Worm (Caenorhabditis elegans) whole organism, L1 larva: ENCODE results near the gene F09C12.2.
A peak's percentile ranks its signal among the peaks of the same experiment; 100 is the strongest.

Source experiments
- C16A3.4 ChIP-seq: fragments of 150-350 bp; optimal IDR thresholded peaks from 2 replicates; lab custom pipeline; 2014; ENCODE audit warnings: missing biosample characterization, missing genetic modification characterization
- aha-1 ChIP-seq: fragments of 150-350 bp; optimal IDR thresholded peaks from 2 replicates; lab custom pipeline; 2014; ENCODE audit warnings: missing biosample characterization, missing genetic modification characterization
- aly-2 ChIP-seq: fragments of 150-350 bp; optimal IDR thresholded peaks from 2 replicates; lab custom pipeline; 2014; ENCODE audit warnings: missing biosample characterization, missing genetic modification characterization
- ceh-8 ChIP-seq: fragments of 200-800 bp; sonication (Bioruptor generic); optimal IDR thresholded peaks from 2 replicates; lab custom pipeline; 2018; ENCODE audit warnings: mild to moderate bottlenecking, missing genetic modification characterization, moderate library complexity, missing compliant biosample characterization
- ceh-88 ChIP-seq: fragments of 200-800 bp; sonication (Bioruptor generic); IDR thresholded peaks from 2 replicates; pipeline ENCODE4 v1.3.6; 2022; ENCODE audit warnings: missing genetic modification characterization, missing compliant biosample characterization
- ceh-90 ChIP-seq: sonication (generic microtip); optimal IDR thresholded peaks from 2 replicates; lab custom pipeline; 2016; ENCODE audit warnings: missing genetic modification characterization, missing compliant biosample characterization
- dpl-1 ChIP-seq, 3 experiments: fragments of 150-350 bp in 2 of 3; sonication (generic microtip) in 1 of 3; optimal IDR thresholded peaks; 2 replicates each; lab custom pipeline; 2014 to 2017; ENCODE audit warnings: missing biosample characterization in 3 of 3, missing genetic modification characterization in 3 of 3, missing genetic modification reagents in 3 of 3
- dsc-1 ChIP-seq: sonication (generic microtip); optimal IDR thresholded peaks from 2 replicates; lab custom pipeline; 2016; ENCODE audit warnings: mild to moderate bottlenecking, missing genetic modification characterization, missing compliant biosample characterization
- efl-1 ChIP-seq, 4 experiments: fragments of 150-350 bp; optimal IDR thresholded peaks in 3 of 4; peaks in 1 of 4; 1 replicate in 1 of 4; 2 replicates in 3 of 4; lab custom pipeline; 2014; ENCODE audit warnings: missing biosample characterization in 2 of 4, missing genetic modification characterization in 2 of 4, missing genetic modification reagents in 2 of 4
- efl-3 ChIP-seq: fragments of 200-800 bp; sonication (Bioruptor generic); optimal IDR thresholded peaks from 2 replicates; lab custom pipeline; 2018; ENCODE audit warnings: mild to moderate bottlenecking, missing genetic modification characterization, missing compliant biosample characterization
- elt-2 ChIP-seq: sonication (generic microtip); optimal IDR thresholded peaks from 2 replicates; lab custom pipeline; 2016; ENCODE audit warnings: missing genetic modification characterization, mild to moderate bottlenecking, inconsistent platforms, missing compliant biosample characterization, missing genetic modification reagents
- elt-3 ChIP-seq, 6 experiments: fragments of 150-350 bp in 1 of 6; sonication (generic microtip); optimal IDR thresholded peaks; 2 replicates each; lab custom pipeline; 2017 to 2018; ENCODE audit warnings: missing biosample characterization in 6 of 6, missing genetic modification characterization in 6 of 6, inconsistent platforms in 1 of 6
- ets-5 ChIP-seq: fragments of 200-800 bp; sonication (Bioruptor generic); IDR thresholded peaks from 2 replicates; pipeline ENCODE4 v1.3.6; 2022; ENCODE audit warnings: missing genetic modification characterization, missing compliant biosample characterization
- fkh-4 ChIP-seq: sonication (generic microtip); optimal IDR thresholded peaks from 2 replicates; lab custom pipeline; 2016; ENCODE audit warnings: missing compliant biosample characterization, missing genetic modification characterization, borderline replicate concordance
- fkh-8 ChIP-seq: sonication (generic microtip); optimal IDR thresholded peaks from 2 replicates; lab custom pipeline; 2016; ENCODE audit warnings: mild to moderate bottlenecking, missing genetic modification characterization, missing compliant biosample characterization
- fos-1 ChIP-seq: fragments of 150-350 bp; optimal IDR thresholded peaks from 2 replicates; lab custom pipeline; 2014; ENCODE audit warnings: missing biosample characterization, missing genetic modification characterization
- grh-1 ChIP-seq: fragments of 200-800 bp; sonication (Bioruptor generic); IDR thresholded peaks from 2 replicates; pipeline ENCODE4 v1.3.6; 2022; ENCODE audit warnings: missing genetic modification reagents, missing genetic modification characterization, missing compliant biosample characterization
- hlh-17 ChIP-seq: fragments of 200-800 bp; sonication (Bioruptor generic); optimal IDR thresholded peaks from 2 replicates; lab custom pipeline; 2018; ENCODE audit warnings: missing genetic modification characterization, mild to moderate bottlenecking, missing compliant biosample characterization, moderate library complexity, borderline replicate concordance
- hlh-4 ChIP-seq: sonication (generic microtip); optimal IDR thresholded peaks from 2 replicates; lab custom pipeline; 2016; ENCODE audit warnings: mild to moderate bottlenecking, missing genetic modification characterization, missing compliant biosample characterization
- hpl-2 ChIP-seq: fragments of 150-350 bp; optimal IDR thresholded peaks from 2 replicates; lab custom pipeline; 2014; ENCODE audit warnings: missing biosample characterization, missing genetic modification reagents, missing genetic modification characterization
- irx-1 ChIP-seq: sonication (generic microtip); optimal IDR thresholded peaks from 2 replicates; lab custom pipeline; 2016; ENCODE audit warnings: missing genetic modification characterization, missing compliant biosample characterization
- isw-1 ChIP-seq: fragments of 200-800 bp; sonication (Bioruptor generic); IDR thresholded peaks from 2 replicates; pipeline ENCODE4 v1.3.6; 2022; ENCODE audit warnings: missing genetic modification characterization, missing compliant biosample characterization
- lin-35 ChIP-seq, 2 experiments: fragments of 150-350 bp; optimal IDR thresholded peaks; 2 replicates each; lab custom pipeline; 2014; ENCODE audit warnings: missing biosample characterization in 2 of 2, missing genetic modification characterization in 2 of 2, missing genetic modification reagents in 2 of 2
- mdl-1 ChIP-seq, 2 experiments: fragments of 150-350 bp; optimal IDR thresholded peaks; 2 replicates each; lab custom pipeline; 2014 to 2017; ENCODE audit warnings: missing biosample characterization in 2 of 2, missing genetic modification characterization in 2 of 2, inconsistent platforms in 1 of 2
- nhr-12 ChIP-seq: sonication (generic microtip); optimal IDR thresholded peaks from 2 replicates; lab custom pipeline; 2017; ENCODE audit warnings: missing biosample characterization, missing genetic modification characterization
- nhr-19 ChIP-seq: fragments of 200-800 bp; sonication (Bioruptor generic); conservative IDR thresholded peaks from 2 replicates; pipeline ENCODE4 v1.3.6; 2022; ENCODE audit warnings: missing genetic modification characterization, missing compliant biosample characterization
- nhr-20 ChIP-seq: sonication (generic microtip); optimal IDR thresholded peaks from 2 replicates; lab custom pipeline; 2016; ENCODE audit warnings: mild to moderate bottlenecking, missing genetic modification characterization, missing compliant biosample characterization
- nhr-237 ChIP-seq: fragments of 150-350 bp; optimal IDR thresholded peaks from 2 replicates; lab custom pipeline; 2014; ENCODE audit warnings: missing biosample characterization, missing genetic modification characterization
- nhr-76 ChIP-seq: sonication (generic microtip); optimal IDR thresholded peaks from 2 replicates; lab custom pipeline; 2017; ENCODE audit warnings: missing biosample characterization, missing genetic modification characterization
- nhr-77 ChIP-seq: fragments of 150-350 bp; optimal IDR thresholded peaks from 2 replicates; lab custom pipeline; 2014; ENCODE audit warnings: missing biosample characterization, missing genetic modification characterization
- pag-3 ChIP-seq: sonication (generic microtip); optimal IDR thresholded peaks from 2 replicates; lab custom pipeline; 2017; ENCODE audit warnings: missing genetic modification characterization, mild to moderate bottlenecking, missing compliant biosample characterization, antibody characterized with exemption, borderline replicate concordance; ENCODE audit not compliant: insufficient read depth
- pqm-1 ChIP-seq: sonication (generic microtip); optimal IDR thresholded peaks from 3 replicates; lab custom pipeline; 2017; ENCODE audit warnings: missing biosample characterization, missing genetic modification characterization
- rnt-1 ChIP-seq: sonication (generic microtip); optimal IDR thresholded peaks from 2 replicates; lab custom pipeline; 2016; ENCODE audit warnings: mild to moderate bottlenecking, missing genetic modification characterization, moderate library complexity, missing compliant biosample characterization
- skn-1 ChIP-seq: fragments of 150-350 bp; optimal IDR thresholded peaks from 2 replicates; lab custom pipeline; 2014; ENCODE audit warnings: missing biosample characterization, missing genetic modification characterization
- snpc-4 ChIP-seq: fragments of 150-350 bp; optimal IDR thresholded peaks from 2 replicates; lab custom pipeline; 2014; ENCODE audit warnings: missing biosample characterization, missing genetic modification characterization
- tbx-2 ChIP-seq: sonication (generic microtip); optimal IDR thresholded peaks from 2 replicates; lab custom pipeline; 2016; ENCODE audit warnings: missing genetic modification characterization, missing compliant biosample characterization
- tlp-1 ChIP-seq: fragments of 150-350 bp; optimal IDR thresholded peaks from 2 replicates; lab custom pipeline; 2014; ENCODE audit warnings: missing biosample characterization, missing genetic modification characterization
- unc-130 ChIP-seq: fragments of 150-350 bp; optimal IDR thresholded peaks from 2 replicates; lab custom pipeline; 2017; ENCODE audit warnings: missing biosample characterization, missing genetic modification characterization, inconsistent platforms
- unc-30 ChIP-seq: sonication (generic microtip); optimal IDR thresholded peaks from 2 replicates; lab custom pipeline; 2017; ENCODE audit warnings: missing biosample characterization, missing genetic modification characterization
- ztf-11 ChIP-seq, 2 experiments: sonication (generic microtip); optimal IDR thresholded peaks; 2 replicates each; lab custom pipeline; 2016 to 2017; ENCODE audit warnings: missing genetic modification characterization in 2 of 2, missing biosample characterization in 1 of 2, missing compliant biosample characterization in 1 of 2

Gene F09C12.2

DNA sequence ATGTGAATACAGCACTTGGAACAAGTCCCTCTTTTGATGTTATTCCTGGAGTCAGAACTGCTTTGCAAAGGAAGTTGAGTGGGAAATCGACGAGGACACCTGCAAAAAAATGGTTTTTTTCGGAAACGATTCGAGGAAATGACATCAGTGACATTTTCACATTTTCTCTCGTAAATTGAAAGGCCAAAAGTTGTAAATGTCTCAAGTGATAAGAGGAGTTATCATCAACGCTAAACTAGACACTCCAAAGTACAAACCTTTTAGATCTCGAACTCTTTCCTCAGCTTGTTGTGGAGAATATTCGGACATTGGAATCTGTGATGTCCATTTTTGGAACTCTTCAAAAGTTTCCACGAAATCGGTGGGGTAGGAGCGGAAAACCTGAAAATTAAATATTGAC lies 25.6 kb upstream of the F09C12.2 start:
- no peak for TF ChIP-seq ets-5
- TF ChIP-seq nhr-19 = no peak
- peak; percentile 52 for TF ChIP-seq elt-2 (tag; lab: Kevin White, UChicago)
- TF ChIP-seq snpc-4 = no peak
- TF ChIP-seq hpl-2 = no peak
- no peak for TF ChIP-seq ceh-90 (tag; lab: Kevin White, UChicago)
- no peak for TF ChIP-seq efl-1 (optimal IDR thresholded peaks at IDR 0.05; lab: Kevin White, UChicago)
- TF ChIP-seq efl-1 (GFP tag; optimal IDR thresholded peaks at IDR 0.05 in 1 of 2; lab: Kevin White, UChicago) = peak in 1 of 2 experiments; percentile 24
- no peak for TF ChIP-seq fkh-8 (tag; lab: Kevin White, UChicago)

DNA sequence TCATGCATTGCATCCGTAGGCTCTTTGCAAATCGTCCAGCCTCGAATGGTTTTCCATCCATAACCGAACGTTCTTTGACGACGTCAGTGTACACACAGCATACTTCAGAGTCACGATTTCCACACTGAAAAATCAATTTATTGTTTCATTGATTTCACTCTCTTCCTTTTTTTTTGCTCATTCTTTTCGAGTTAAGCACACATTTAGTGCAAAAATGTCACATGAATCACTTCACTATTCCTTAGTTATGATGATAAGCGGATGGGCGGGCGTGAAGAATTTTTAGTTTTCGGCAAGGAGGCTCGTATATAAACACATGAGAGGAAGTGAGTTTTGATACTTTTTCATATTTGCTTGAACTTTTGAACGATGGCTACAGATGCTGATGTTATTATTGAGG lies 24.4 kb upstream of the F09C12.2 start, which contains the start of gene txt-9:
txt-9 (plus strand) TSS at position 336 of the 400 bp plus-strand sequence.
- no peak for TF ChIP-seq pag-3
- no peak for TF ChIP-seq C16A3.4 (tag; lab: Kevin White, UChicago)
- no peak for TF ChIP-seq efl-1 (optimal IDR thresholded peaks at IDR 0.05; lab: Kevin White, UChicago)
- no peak for TF ChIP-seq efl-1 (GFP tag; optimal IDR thresholded peaks at IDR 0.05 in 1 of 2; lab: Kevin White, UChicago)
- no peak for TF ChIP-seq unc-30
- TF ChIP-seq nhr-20 (tag; lab: Kevin White, UChicago) = no peak
- no peak for TF ChIP-seq nhr-77 (tag; lab: Kevin White, UChicago)
- peak; percentile 62 for TF ChIP-seq elt-2 (tag; lab: Kevin White, UChicago)
- TF ChIP-seq tlp-1 (tag; lab: Kevin White, UChicago) = no peak
- TF ChIP-seq efl-3 (GFP tag; lab: Kevin White, UChicago) = no peak
- no peak for TF ChIP-seq skn-1 (tag; lab: Kevin White, UChicago)
- no peak for TF ChIP-seq dpl-1 (GFP tag; optimal IDR thresholded peaks at IDR 0.05; lab: Kevin White, UChicago)
- no peak for TF ChIP-seq rnt-1 (tag; lab: Kevin White, UChicago)
- peak in 1 of 2 experiments; percentile 13 for TF ChIP-seq lin-35 (GFP tag; optimal IDR thresholded peaks at IDR 0.05; lab: Kevin White, UChicago)
- TF ChIP-seq ztf-11 (tag; optimal IDR thresholded peaks at IDR 0.05; lab: Kevin White, UChicago) = no peak
- no peak for TF ChIP-seq pqm-1 (tag; lab: Kevin White, UChicago)
- no peak for TF ChIP-seq dsc-1

DNA sequence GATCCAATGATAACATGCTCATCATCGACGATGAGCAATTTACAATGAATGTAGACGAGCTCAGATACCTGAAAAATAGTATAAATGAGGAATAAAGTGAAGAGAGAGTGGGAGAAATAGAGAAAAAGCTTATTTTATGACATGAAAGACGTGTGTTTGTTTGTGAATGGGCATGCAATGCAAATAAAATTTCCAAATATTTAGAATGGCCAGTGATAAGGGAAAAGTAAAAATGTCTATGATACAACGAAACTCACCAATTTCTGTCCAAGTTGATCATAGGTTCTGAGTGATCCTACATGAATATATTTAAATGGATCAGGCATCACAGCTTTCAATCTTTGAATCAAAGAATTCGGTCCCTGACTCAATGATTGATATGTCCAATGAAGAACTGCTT lies 23.7 kb upstream of the F09C12.2 start:
- TF ChIP-seq elt-3 (tag; optimal IDR thresholded peaks at IDR 0.05; lab: Kevin White, UChicago) (no peak), elt-2 (tag; lab: Kevin White, UChicago) (peak; percentile 91)

DNA sequence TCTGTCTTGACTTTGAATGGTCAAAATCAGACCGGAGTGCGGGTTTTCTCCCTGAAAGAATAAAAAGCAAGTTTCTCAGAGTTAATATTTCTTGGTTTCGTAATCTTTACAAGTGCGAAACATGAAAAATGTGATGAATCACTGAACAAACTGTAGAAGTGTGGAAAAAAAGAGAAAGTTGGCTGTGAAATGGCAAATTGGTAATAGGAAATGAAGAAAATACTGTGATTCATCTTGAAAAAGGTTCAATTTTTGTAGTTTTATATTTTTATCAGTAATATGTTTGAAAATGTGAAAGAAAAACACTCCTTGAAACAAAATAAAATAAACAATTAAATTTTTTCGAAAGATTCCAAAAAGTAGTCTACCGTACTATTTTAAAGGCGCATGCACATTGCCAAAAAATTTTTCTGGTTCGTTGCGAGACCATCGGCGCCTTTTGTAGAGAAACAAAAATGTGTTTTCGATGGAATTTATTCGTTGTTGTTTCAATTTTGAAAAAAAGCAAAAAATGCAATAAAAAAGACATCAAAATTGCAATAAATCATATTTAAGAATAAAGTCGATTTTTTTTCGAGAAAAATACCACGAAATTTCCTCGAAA lies 18.1 kb upstream of the F09C12.2 start, which contains the start of gene pld-1:
pld-1 (minus strand) TSS at position 51 of the 604 bp plus-strand sequence.
- no peak for TF ChIP-seq grh-1
- no peak for TF ChIP-seq elt-2 (tag; lab: Kevin White, UChicago)
- TF ChIP-seq dpl-1 (GFP tag; optimal IDR thresholded peaks at IDR 0.05; lab: Kevin White, UChicago) = no peak
- TF ChIP-seq nhr-237 (tag; lab: Kevin White, UChicago) = no peak
- TF ChIP-seq hlh-4 (tag; lab: Kevin White, UChicago) = no peak

DNA sequence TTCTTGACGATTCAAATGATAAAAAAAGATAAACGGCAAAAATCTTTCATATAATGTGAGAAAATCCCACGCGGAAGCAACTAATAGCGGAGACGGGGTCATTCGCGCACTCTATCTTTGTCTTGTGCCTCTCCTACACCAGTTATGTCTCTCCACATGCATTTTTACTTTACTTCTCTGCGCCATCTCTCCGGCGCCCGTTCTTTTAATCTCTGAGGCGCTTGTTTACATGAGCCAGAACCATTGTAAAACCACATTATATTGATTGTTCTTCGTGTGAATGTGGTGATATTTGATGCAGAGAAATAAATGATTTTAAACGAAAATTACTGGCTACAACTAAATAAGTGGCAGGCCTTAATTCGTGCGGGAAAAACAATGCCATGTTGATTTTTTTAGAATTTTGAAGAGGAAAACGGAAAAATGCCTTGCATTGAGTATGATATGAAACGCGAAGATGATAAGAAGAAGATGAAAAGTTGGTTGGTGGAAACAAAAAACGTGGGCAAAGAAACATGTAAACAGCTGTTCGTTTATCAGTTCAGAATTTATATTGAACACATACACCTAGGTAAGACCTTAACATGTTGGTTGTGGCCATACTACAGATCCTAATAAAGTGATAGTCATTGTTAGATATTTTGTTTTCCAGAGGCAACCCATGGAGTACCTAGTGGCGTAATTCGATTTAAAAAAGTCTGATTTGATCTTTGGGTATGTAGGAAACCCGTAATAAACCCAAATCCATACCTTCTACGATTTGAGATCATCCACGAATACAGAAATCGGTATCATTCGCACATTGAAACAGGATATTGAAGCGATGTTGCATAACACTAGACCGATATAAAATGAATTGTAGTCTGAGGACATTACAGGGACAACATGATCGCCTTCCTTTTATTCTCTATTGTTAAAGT lies 17.2 kb upstream of the F09C12.2 start, which contains the start of gene C04G6.2:
C04G6.2 (plus strand) TSS at position 870 of the 920 bp plus-strand sequence.
- TF ChIP-seq irx-1 (tag; lab: Kevin White, UChicago) (no peak), tbx-2 (peak; percentile 65), unc-130 (peak; percentile 29), elt-3 (tag; optimal IDR thresholded peaks at IDR 0.05; lab: Kevin White, UChicago) (peak in 1 of 6 experiments; percentile 46), fos-1 (tag; lab: Kevin White, UChicago) (peak; percentile 30), nhr-19 (no peak; the same call in none of the 2 replicates), aha-1 (no peak), fkh-4 (tag; lab: Kevin White, UChicago) (no peak), aly-2 (tag; lab: Kevin White, UChicago) (no peak), nhr-12 (tag; lab: Kevin White, UChicago) (no peak), ztf-11 (tag; optimal IDR thresholded peaks at IDR 0.05; lab: Kevin White, UChicago) (no peak), dpl-1 (GFP tag; optimal IDR thresholded peaks at IDR 0.05; lab: Kevin White, UChicago) (peak; percentile 10 to 56 (median 35)), ceh-88 (GFP tag; lab: Robert Waterston, UW) (no peak), mdl-1 (tag; optimal IDR thresholded peaks at IDR 0.05; lab: Kevin White, UChicago) (peak in 1 of 2 experiments; percentile 74), rnt-1 (tag; lab: Kevin White, UChicago) (peak; percentile 47), isw-1 (GFP tag; lab: Robert Waterston, UW) (no peak; the same call in 1 of the 2 replicates), nhr-76 (tag; lab: Kevin White, UChicago) (no peak), efl-3 (GFP tag; lab: Kevin White, UChicago) (no peak), ceh-8 (GFP tag; lab: Kevin White, UChicago) (no peak), hlh-17 (no peak)
